Comparison of ENCODE assay signal across 5 fruit fly cellular contexts in the genomic region with DNA sequence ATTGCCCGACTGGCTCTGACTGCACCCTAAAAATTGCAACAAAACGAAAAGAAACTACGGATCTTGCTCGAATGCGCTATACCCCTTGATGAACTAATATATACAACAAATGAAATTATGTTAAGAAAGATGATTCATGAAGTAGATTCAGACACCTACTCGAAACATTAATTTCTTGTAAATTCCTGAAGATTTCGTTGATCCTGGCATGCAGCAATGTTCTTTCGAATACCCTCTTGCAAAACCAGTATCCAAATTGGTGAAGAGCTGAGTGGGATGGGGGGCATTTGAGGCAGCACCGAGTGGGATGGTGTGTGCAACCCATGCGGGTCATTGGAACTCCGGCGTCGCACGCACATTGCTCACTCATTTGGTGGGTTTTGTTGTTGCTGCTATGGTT.
TF ChIP-seq lines count a peak whose summit lies in the region.

No protein-coding gene starts in this region.

- TF ChIP-seq CTCF in whole organism, embryonic (GFP tag; optimal IDR thresholded peaks at IDR 0.05; lab: Kevin White, UChicago) = no peak

TF ChIP-seq in whole organism, 6 proteins besides CTCF, POLR2A, EP300 and RAD21:
- TF ChIP-seq pan (optimal IDR thresholded peaks at IDR 0.05; lab: Kevin White, UChicago) (peak; percentile 94), Dll (optimal IDR thresholded peaks at IDR 0.05; lab: Kevin White, UChicago) (no peak)

TF ChIP-seq in whole organism, embryonic, 481 proteins besides CTCF, POLR2A, EP300 and RAD21 (continues in another document):
- 0 out of 3 replicates have a peak, but pooled peaks have one; percentile 42 for TF ChIP-seq ase (GFP tag; IDR thresholded peaks at IDR 0.05; lab: Robert Waterston, UW)
- TF ChIP-seq CG33557 (GFP tag; optimal IDR thresholded peaks at IDR 0.05; lab: Kevin White, UChicago) = no peak
- TF ChIP-seq Xrp1 (GFP tag; IDR thresholded peaks at IDR 0.05; lab: Robert Waterston, UW) = no peak; the same call in 1 of the 2 replicates
- TF ChIP-seq Ssrp (tag; optimal IDR thresholded peaks at IDR 0.05; lab: Kevin White, UChicago) = no peak
- TF ChIP-seq Six4 (GFP tag; optimal IDR thresholded peaks at IDR 0.05; lab: Kevin White, UChicago) = no peak
- no peak for TF ChIP-seq CG7357 (GFP tag; IDR thresholded peaks at IDR 0.05; lab: Robert Waterston, UW)
- TF ChIP-seq CG14441 (GFP tag; IDR thresholded peaks at IDR 0.05; lab: Robert Waterston, UW) = no peak
- TF ChIP-seq pfk (GFP tag; optimal IDR thresholded peaks at IDR 0.05; lab: Kevin White, UChicago) = no peak
- no peak for TF ChIP-seq fd96Cb (tag; optimal IDR thresholded peaks at IDR 0.05; lab: Kevin White, UChicago)
- no peak for TF ChIP-seq z (GFP tag; IDR thresholded peaks at IDR 0.05; lab: Robert Waterston, UW)
- TF ChIP-seq HLH3B (GFP tag; IDR thresholded peaks at IDR 0.05; lab: Robert Waterston, UW) = no peak
- TF ChIP-seq ham (GFP tag; IDR thresholded peaks at IDR 0.05; lab: Robert Waterston, UW) = no peak
- TF ChIP-seq HLH4C (GFP tag; IDR thresholded peaks at IDR 0.05; lab: Robert Waterston, UW; ENCODE audit: partially characterized antibody) = no peak
- TF ChIP-seq Kr (GFP tag; optimal IDR thresholded peaks at IDR 0.05; lab: Kevin White, UChicago) = no peak
- no peak for TF ChIP-seq usp (GFP tag; optimal IDR thresholded peaks at IDR 0.05; lab: Kevin White, UChicago)
- TF ChIP-seq CG30020 (tag; optimal IDR thresholded peaks at IDR 0.05; lab: Kevin White, UChicago) = no peak
- TF ChIP-seq CG31365 (tag; optimal IDR thresholded peaks at IDR 0.05; lab: Kevin White, UChicago) = no peak
- no peak for TF ChIP-seq so (GFP tag; IDR thresholded peaks at IDR 0.05; lab: Robert Waterston, UW)
- peak; percentile 35 for TF ChIP-seq Sox102F (GFP tag; optimal IDR thresholded peaks at IDR 0.05; lab: Kevin White, UChicago)
- no peak for TF ChIP-seq Hsf (GFP tag; optimal IDR thresholded peaks at IDR 0.05; lab: Kevin White, UChicago)
- peak; percentile 70 for TF ChIP-seq corto (GFP tag; optimal IDR thresholded peaks at IDR 0.05; lab: Kevin White, UChicago)

TF ChIP-seq in whole organism, prepupa, 60 proteins besides CTCF, POLR2A, EP300 and RAD21 (continues in another document):
- TF ChIP-seq net (GFP tag; optimal IDR thresholded peaks at IDR 0.05; lab: Kevin White, UChicago) (peak; percentile 95), CG8119 (GFP tag; IDR thresholded peaks at IDR 0.05; lab: Robert Waterston, UW) (peak; percentile 94), svp (GFP tag; lab: Kevin White, UChicago) (peak; percentile 95), CG8319 (GFP tag; optimal IDR thresholded peaks at IDR 0.05; lab: Kevin White, UChicago) (peak; percentile 85), Smox (GFP tag; optimal IDR thresholded peaks at IDR 0.05; lab: Kevin White, UChicago) (peak; percentile 98), Lpt (GFP tag; optimal IDR thresholded peaks at IDR 0.05; lab: Kevin White, UChicago) (peak; percentile 96), CG3032 (tag; optimal IDR thresholded peaks at IDR 0.05; lab: Kevin White, UChicago) (peak; percentile 94), spab (GFP tag; optimal IDR thresholded peaks at IDR 0.05; lab: Kevin White, UChicago) (peak; percentile 88), Hr39 (GFP tag; optimal IDR thresholded peaks at IDR 0.05; lab: Kevin White, UChicago) (peak; percentile 99), CG10631 (GFP tag; optimal IDR thresholded peaks at IDR 0.05; lab: Kevin White, UChicago) (peak; percentile 96), CG11294 (GFP tag; IDR thresholded peaks at IDR 0.05; lab: Robert Waterston, UW) (peak; percentile 95), Met (GFP tag; optimal IDR thresholded peaks at IDR 0.05; lab: Kevin White, UChicago) (peak; percentile 98), acj6 (GFP tag; optimal IDR thresholded peaks at IDR 0.05; lab: Kevin White, UChicago) (peak; percentile 96), CG3919 (GFP tag; optimal IDR thresholded peaks at IDR 0.05; lab: Kevin White, UChicago) (peak; percentile 93), eg (GFP tag; IDR thresholded peaks at IDR 0.05; lab: Robert Waterston, UW) (peak; percentile 94), salr (GFP tag; optimal IDR thresholded peaks at IDR 0.05; lab: Kevin White, UChicago) (peak; percentile 88 to 92), fkh (GFP tag; optimal IDR thresholded peaks at IDR 0.05; lab: Kevin White, UChicago) (no peak), CG1621 (tag; optimal IDR thresholded peaks at IDR 0.05; lab: Kevin White, UChicago) (peak; percentile 92), CG10669 (GFP tag; optimal IDR thresholded peaks at IDR 0.05; lab: Kevin White, UChicago) (peak; percentile 90), Ets96B (tag; optimal IDR thresholded peaks at IDR 0.05; lab: Kevin White, UChicago) (peak; percentile 86), cyc (GFP tag; optimal IDR thresholded peaks at IDR 0.05; lab: Kevin White, UChicago) (peak; percentile 96), dac (GFP tag; optimal IDR thresholded peaks at IDR 0.05; lab: Kevin White, UChicago) (peak; percentile 85)

TF ChIP-seq in whole organism, pupa, 21 proteins besides CTCF, POLR2A, EP300 and RAD21:
- TF ChIP-seq fd96Ca (GFP tag; IDR thresholded peaks at IDR 0.05; lab: Robert Waterston, UW) = peak; percentile 98
- TF ChIP-seq CG32121 (GFP tag; IDR thresholded peaks at IDR 0.05; lab: Robert Waterston, UW) = peak; percentile 97
- TF ChIP-seq CG15710 (tag; optimal IDR thresholded peaks at IDR 0.05; lab: Kevin White, UChicago) = peak; percentile 93
- peak; percentile 90 for TF ChIP-seq Pif1A (GFP tag; optimal IDR thresholded peaks at IDR 0.05; lab: Kevin White, UChicago)
- peak; percentile 92 for TF ChIP-seq CG17806 (tag; optimal IDR thresholded peaks at IDR 0.05; lab: Kevin White, UChicago)
- TF ChIP-seq CG12605 (GFP tag; IDR thresholded peaks at IDR 0.05; lab: Robert Waterston, UW) = peak; percentile 94
- peak; percentile 92 for TF ChIP-seq CG34367 (tag; optimal IDR thresholded peaks at IDR 0.05; lab: Kevin White, UChicago)
- TF ChIP-seq rn (GFP tag; IDR thresholded peaks at IDR 0.05; lab: Robert Waterston, UW) = peak; percentile 91
- TF ChIP-seq CG8159 (tag; optimal IDR thresholded peaks at IDR 0.05; lab: Kevin White, UChicago) = peak; percentile 90
- TF ChIP-seq CG8301 (tag; optimal IDR thresholded peaks at IDR 0.05; lab: Kevin White, UChicago) = peak; percentile 96
- TF ChIP-seq D1 (tag; optimal IDR thresholded peaks at IDR 0.05; lab: Kevin White, UChicago) = peak; percentile 59
- TF ChIP-seq EcR (GFP tag; optimal IDR thresholded peaks at IDR 0.05; lab: Kevin White, UChicago) = peak; percentile 85
- peak; percentile 96 for TF ChIP-seq CG14655 (GFP tag; optimal IDR thresholded peaks at IDR 0.05; lab: Kevin White, UChicago)
- TF ChIP-seq gl (tag; optimal IDR thresholded peaks at IDR 0.05; lab: Kevin White, UChicago) = peak; percentile 85
- TF ChIP-seq Ets98B (GFP tag; IDR thresholded peaks at IDR 0.05; lab: Robert Waterston, UW) = peak; percentile 96
- TF ChIP-seq CG4496 (GFP tag; IDR thresholded peaks at IDR 0.05; lab: Robert Waterston, UW) = peak; percentile 98
- peak; percentile 91 for TF ChIP-seq CG9948 (tag; optimal IDR thresholded peaks at IDR 0.05; lab: Kevin White, UChicago)
- TF ChIP-seq Pif1B (GFP tag; optimal IDR thresholded peaks at IDR 0.05; lab: Kevin White, UChicago) = peak; percentile 94
- peak; percentile 78 for TF ChIP-seq CG13204 (GFP tag; optimal IDR thresholded peaks at IDR 0.05; lab: Kevin White, UChicago)
- peak; percentile 97 for TF ChIP-seq Snoo (tag; optimal IDR thresholded peaks at IDR 0.05; lab: Kevin White, UChicago)
- peak; percentile 79 for TF ChIP-seq CG10348 (GFP tag; IDR thresholded peaks at IDR 0.05; lab: Robert Waterston, UW)

TF ChIP-seq in whole organism, wandering third instar larva, 38 proteins besides CTCF, POLR2A, EP300 and RAD21 (continues in another document):
- TF ChIP-seq Jra (GFP tag; optimal IDR thresholded peaks at IDR 0.05; lab: Kevin White, UChicago) (peak; percentile 95), Rel (GFP tag; optimal IDR thresholded peaks at IDR 0.05; lab: Kevin White, UChicago) (peak; percentile 74), Rel (tag; optimal IDR thresholded peaks at IDR 0.05; lab: Kevin White, UChicago) (peak; percentile 72), usp (GFP tag; optimal IDR thresholded peaks at IDR 0.05; lab: Kevin White, UChicago) (no peak), tai (GFP tag; optimal IDR thresholded peaks at IDR 0.05; lab: Kevin White, UChicago) (peak; percentile 96), psq (GFP tag; optimal IDR thresholded peaks at IDR 0.05; lab: Kevin White, UChicago) (peak; percentile 93), fru (GFP tag; optimal IDR thresholded peaks at IDR 0.05; lab: Kevin White, UChicago) (peak; percentile 97), dl (GFP tag; optimal IDR thresholded peaks at IDR 0.05; lab: Kevin White, UChicago; ENCODE audit: insufficient read depth in 1 of 2, partially characterized antibody in 2 of 2) (no peak), Hr83 (GFP tag; optimal IDR thresholded peaks at IDR 0.05; lab: Kevin White, UChicago; ENCODE audit: poor library complexity, severe bottlenecking) (no peak), rgr (GFP tag; optimal IDR thresholded peaks at IDR 0.05; lab: Kevin White, UChicago) (peak; percentile 96), Myc (optimal IDR thresholded peaks at IDR 0.05; lab: Kevin White, UChicago) (no peak), lola (GFP tag; optimal IDR thresholded peaks at IDR 0.05; lab: Kevin White, UChicago) (no peak), HLH106 (tag; optimal IDR thresholded peaks at IDR 0.05; lab: Kevin White, UChicago) (peak; percentile 98), brk (GFP tag; optimal IDR thresholded peaks at IDR 0.05; lab: Kevin White, UChicago) (peak; percentile 95), CG32264 (GFP tag; optimal IDR thresholded peaks at IDR 0.05; lab: Kevin White, UChicago) (peak; percentile 84), ey (GFP tag; optimal IDR thresholded peaks at IDR 0.05; lab: Kevin White, UChicago) (peak; percentile 98), foxo (GFP tag; optimal IDR thresholded peaks at IDR 0.05; lab: Kevin White, UChicago) (peak; percentile 29 to 97), dsf (GFP tag; optimal IDR thresholded peaks at IDR 0.05; lab: Kevin White, UChicago; ENCODE audit: borderline replicate concordance) (peak; percentile 88), sage (GFP tag; optimal IDR thresholded peaks at IDR 0.05; lab: Kevin White, UChicago) (peak; percentile 88), GATAd (GFP tag; optimal IDR thresholded peaks at IDR 0.05; lab: Kevin White, UChicago) (peak; percentile 87), N (GFP tag; optimal IDR thresholded peaks at IDR 0.05; lab: Kevin White, UChicago) (no peak), Dfd (GFP tag; optimal IDR thresholded peaks at IDR 0.05; lab: Kevin White, UChicago) (no peak), Hr78 (GFP tag; optimal IDR thresholded peaks at IDR 0.05; lab: Kevin White, UChicago) (no peak), sv (GFP tag; optimal IDR thresholded peaks at IDR 0.05; lab: Kevin White, UChicago) (no peak), Hnf4 (GFP tag; optimal IDR thresholded peaks at IDR 0.05; lab: Kevin White, UChicago) (peak; percentile 97), OdsH (GFP tag; optimal IDR thresholded peaks at IDR 0.05; lab: Kevin White, UChicago) (peak; percentile 97), Sp1 (GFP tag; optimal IDR thresholded peaks at IDR 0.05; lab: Kevin White, UChicago) (peak; percentile 96), h (GFP tag; optimal IDR thresholded peaks at IDR 0.05; lab: Kevin White, UChicago) (peak; percentile 95), Mio (GFP tag; optimal IDR thresholded peaks at IDR 0.05; lab: Kevin White, UChicago) (peak; percentile 72)
